Worm (Caenorhabditis elegans): Measurements from ENCODE around the gene Y57G7A.5.

ce11 chrII:1306036-1306435 is 30.7 kb upstream of the Y57G7A.5 start, which contains the start of gene emc-2:
- TF ChIP-seq rnt-1 (tag; optimal IDR thresholded peaks at IDR 0.05), result no peak
- TF ChIP-seq hlh-8 (tag; optimal IDR thresholded peaks at IDR 0.05), result no peak
- no peak for TF ChIP-seq pat-9 (tag; optimal IDR thresholded peaks at IDR 0.05)
- no peak for TF ChIP-seq nhr-11 (tag; optimal IDR thresholded peaks at IDR 0.05)
- TF ChIP-seq T23F11.4 (GFP tag; optimal IDR thresholded peaks at IDR 0.05), result no peak
- TF ChIP-seq ceh-34 (tag; optimal IDR thresholded peaks at IDR 0.05), result no peak
- TF ChIP-seq ama-1 (optimal IDR thresholded peaks at IDR 0.05), result no peak
- no peak for TF ChIP-seq ceh-2 (tag; optimal IDR thresholded peaks at IDR 0.05)
- TF ChIP-seq dve-1 (tag; optimal IDR thresholded peaks at IDR 0.05), result no peak

Data from whole organism, late embryonic.